Worm (Caenorhabditis elegans) whole organism, L3 larva: ENCODE data around the gene C25E10.8.

Experiments used
- daf-12 ChIP-seq: fragments of 150-350 bp; optimal IDR thresholded peaks from 2 replicates; lab custom pipeline; 2014; ENCODE audit warnings: missing biosample characterization, missing genetic modification reagents, missing genetic modification characterization
- egl-27 ChIP-seq: sonication (generic microtip); optimal IDR thresholded peaks from 4 replicates; lab custom pipeline; 2017; ENCODE audit warnings: missing biosample characterization, missing genetic modification reagents, missing genetic modification characterization
- eor-1 ChIP-seq, 2 experiments: fragments of 150-350 bp; optimal IDR thresholded peaks; 2 replicates each; lab custom pipeline; 2014 to 2018; ENCODE audit warnings: missing biosample characterization in 2 of 2, missing genetic modification characterization in 2 of 2
- fos-1 ChIP-seq: fragments of 150-350 bp; optimal IDR thresholded peaks from 2 replicates; lab custom pipeline; 2014; ENCODE audit warnings: missing biosample characterization, missing genetic modification characterization
- nhr-12 ChIP-seq: fragments of 150-350 bp; optimal IDR thresholded peaks from 2 replicates; lab custom pipeline; 2014; ENCODE audit warnings: missing biosample characterization, missing genetic modification characterization
- pqm-1 ChIP-seq: fragments of 150-350 bp; optimal IDR thresholded peaks from 2 replicates; lab custom pipeline; 2017; ENCODE audit warnings: missing biosample characterization, missing genetic modification characterization, inconsistent platforms

- TF ChIP-seq pqm-1 = no peak
- no peak for TF ChIP-seq nhr-12
- no peak for TF ChIP-seq eor-1 (tag; optimal IDR thresholded peaks at IDR 0.05; lab: Kevin White, UChicago)
- TF ChIP-seq fos-1 (tag; lab: Kevin White, UChicago) = no peak
- no peak for TF ChIP-seq daf-12 (tag; lab: Kevin White, UChicago)
- no peak for TF ChIP-seq egl-27 (tag; lab: Kevin White, UChicago)
Measured at ce11 chrV:9015540-9015939, 38.3 kb downstream of the C25E10.8 start, which contains the start of gene srt-18.
